Worm (Caenorhabditis elegans): ENCODE measurements around the gene E02C12.12.
A peak's percentile ranks its signal among the peaks of the same experiment; 100 is the strongest.

The E02C12.12 gene

ce11 chrV:9359674-9360073, 22.4 kb downstream of the E02C12.12 start, which contains the start of gene gpa-3:
gpa-3 (minus strand) TSS chrV:9359774.
- TF ChIP-seq B0310.2 (tag; optimal IDR thresholded peaks at IDR 0.05) (no peak), hmg-4 (GFP tag; optimal IDR thresholded peaks at IDR 0.05) (no peak), tbx-37 (GFP tag; conservative IDR thresholded peaks at IDR 0.05) (no peak), hmbx-1 (tag; optimal IDR thresholded peaks at IDR 0.05) (no peak), pes-1 (GFP tag; IDR thresholded peaks at IDR 0.05) (no peak), ceh-13 (GFP tag; optimal IDR thresholded peaks at IDR 0.05) (no peak), scrt-1 (GFP tag; IDR thresholded peaks at IDR 0.05) (no peak)

ce11 chrV:9356345-9356744, 25.8 kb downstream of the E02C12.12 start, which contains the start of gene ttr-49:
ttr-49 (minus strand) TSS chrV:9356515.
- TF ChIP-seq ama-1 (optimal IDR thresholded peaks at IDR 0.05): no peak
- TF ChIP-seq F13C5.2 (tag; optimal IDR thresholded peaks at IDR 0.05): no peak
- TF ChIP-seq pes-1 (GFP tag; IDR thresholded peaks at IDR 0.05): no peak
- TF ChIP-seq flt-1 (GFP tag; IDR thresholded peaks at IDR 0.05): no peak
- no peak for TF ChIP-seq tbx-11 (GFP tag; IDR thresholded peaks at IDR 0.05)
- TF ChIP-seq B0310.2 (tag; optimal IDR thresholded peaks at IDR 0.05): no peak
- no peak for TF ChIP-seq ets-7 (tag; optimal IDR thresholded peaks at IDR 0.05)

- no peak for TF ChIP-seq ceh-13 (GFP tag; optimal IDR thresholded peaks at IDR 0.05)
- no peak for TF ChIP-seq hnd-1 (tag; optimal IDR thresholded peaks at IDR 0.05)
- TF ChIP-seq ama-1 (optimal IDR thresholded peaks at IDR 0.05): no peak
- TF ChIP-seq aly-1 (tag; optimal IDR thresholded peaks at IDR 0.05): no peak
These were observed 26.7 kb downstream of the E02C12.12 start, which contains the start of gene ttr-40 for ce11 chrV:9355371-9355770. ttr-40 (minus strand) TSS chrV:9355471.

- TF ChIP-seq tra-4 (tag; optimal IDR thresholded peaks at IDR 0.05): no peak
These were observed 29.2 kb downstream of the E02C12.12 start, which contains the start of gene srx-46 for ce11 chrV:9352947-9353346. srx-46 (plus strand) TSS chrV:9353247.

ce11 chrV:9349687-9350086, 32.4 kb downstream of the E02C12.12 start, which contains the start of gene srx-47:
srx-47 (plus strand) TSS chrV:9349987.
- TF ChIP-seq hmg-4 (GFP tag; optimal IDR thresholded peaks at IDR 0.05) (no peak), F13C5.2 (tag; optimal IDR thresholded peaks at IDR 0.05) (no peak), B0310.2 (tag; optimal IDR thresholded peaks at IDR 0.05) (no peak), sea-1 (GFP tag; conservative IDR thresholded peaks at IDR 0.05) (no peak), flt-1 (GFP tag; IDR thresholded peaks at IDR 0.05) (no peak), tra-4 (tag; optimal IDR thresholded peaks at IDR 0.05) (no peak), tbx-11 (GFP tag; IDR thresholded peaks at IDR 0.05) (no peak), ceh-36 (tag; optimal IDR thresholded peaks at IDR 0.05) (no peak), hmbx-1 (tag; optimal IDR thresholded peaks at IDR 0.05) (no peak), ceh-13 (GFP tag; optimal IDR thresholded peaks at IDR 0.05) (no peak), hnd-1 (tag; optimal IDR thresholded peaks at IDR 0.05) (no peak), aly-1 (tag; optimal IDR thresholded peaks at IDR 0.05) (no peak), pes-1 (GFP tag; IDR thresholded peaks at IDR 0.05) (no peak), scrt-1 (GFP tag; IDR thresholded peaks at IDR 0.05) (no peak), ama-1 (optimal IDR thresholded peaks at IDR 0.05) (no peak), tbx-37 (GFP tag; conservative IDR thresholded peaks at IDR 0.05) (no peak), ets-7 (tag; optimal IDR thresholded peaks at IDR 0.05) (no peak)

- no peak for TF ChIP-seq ceh-13 (GFP tag; optimal IDR thresholded peaks at IDR 0.05)
- no peak for TF ChIP-seq tbx-11 (GFP tag; IDR thresholded peaks at IDR 0.05)
- no peak for TF ChIP-seq ceh-36 (tag; optimal IDR thresholded peaks at IDR 0.05)
- no peak for TF ChIP-seq scrt-1 (GFP tag; IDR thresholded peaks at IDR 0.05)
- no peak for TF ChIP-seq flt-1 (GFP tag; IDR thresholded peaks at IDR 0.05)
- TF ChIP-seq hmg-4 (GFP tag; optimal IDR thresholded peaks at IDR 0.05): no peak
- TF ChIP-seq sea-1 (GFP tag; conservative IDR thresholded peaks at IDR 0.05): no peak
These were observed 35.3 kb downstream of the E02C12.12 start, which contains the start of the genes K07B1.7 and try-5 for ce11 chrV:9346804-9347203. K07B1.7 (minus strand) TSS chrV:9346962. try-5 (plus strand) TSS chrV:9347044.

- TF ChIP-seq hnd-1 (tag; optimal IDR thresholded peaks at IDR 0.05) (peak; percentile 57), ceh-13 (GFP tag; optimal IDR thresholded peaks at IDR 0.05) (peak; percentile 38), ama-1 (optimal IDR thresholded peaks at IDR 0.05) (peak; percentile 99), ceh-36 (tag; optimal IDR thresholded peaks at IDR 0.05) (peak; percentile 70), B0310.2 (tag; optimal IDR thresholded peaks at IDR 0.05) (peak; percentile 62), tbx-11 (GFP tag; IDR thresholded peaks at IDR 0.05) (peak; percentile 62), F13C5.2 (tag; optimal IDR thresholded peaks at IDR 0.05) (peak; percentile 98), flt-1 (GFP tag; IDR thresholded peaks at IDR 0.05) (peak; percentile 64), sea-1 (GFP tag; conservative IDR thresholded peaks at IDR 0.05) (peak; percentile 62; the same call in 1 of the 2 replicates), scrt-1 (GFP tag; IDR thresholded peaks at IDR 0.05) (0 out of 2 replicates have a peak, but pooled peaks have one; percentile 45), hmbx-1 (tag; optimal IDR thresholded peaks at IDR 0.05) (peak; percentile 66), hmg-4 (GFP tag; optimal IDR thresholded peaks at IDR 0.05) (peak; percentile 86), aly-1 (tag; optimal IDR thresholded peaks at IDR 0.05) (peak; percentile 70), pes-1 (GFP tag; IDR thresholded peaks at IDR 0.05) (peak; percentile 68), tra-4 (tag; optimal IDR thresholded peaks at IDR 0.05) (peak; percentile 52), ets-7 (tag; optimal IDR thresholded peaks at IDR 0.05) (peak; percentile 54), tbx-37 (GFP tag; conservative IDR thresholded peaks at IDR 0.05) (no peak)
These were observed 38.2 kb downstream of the E02C12.12 start, which contains the start of gene tos-1 for ce11 chrV:9343629-9344624. tos-1 (minus strand) TSS chrV:9344203.
